Worm (Caenorhabditis elegans): Measurements from ENCODE around the gene C16A11.10.
A peak's percentile ranks its signal among the peaks of the same experiment; 100 is the strongest.

The C16A11.10 gene

DNA sequence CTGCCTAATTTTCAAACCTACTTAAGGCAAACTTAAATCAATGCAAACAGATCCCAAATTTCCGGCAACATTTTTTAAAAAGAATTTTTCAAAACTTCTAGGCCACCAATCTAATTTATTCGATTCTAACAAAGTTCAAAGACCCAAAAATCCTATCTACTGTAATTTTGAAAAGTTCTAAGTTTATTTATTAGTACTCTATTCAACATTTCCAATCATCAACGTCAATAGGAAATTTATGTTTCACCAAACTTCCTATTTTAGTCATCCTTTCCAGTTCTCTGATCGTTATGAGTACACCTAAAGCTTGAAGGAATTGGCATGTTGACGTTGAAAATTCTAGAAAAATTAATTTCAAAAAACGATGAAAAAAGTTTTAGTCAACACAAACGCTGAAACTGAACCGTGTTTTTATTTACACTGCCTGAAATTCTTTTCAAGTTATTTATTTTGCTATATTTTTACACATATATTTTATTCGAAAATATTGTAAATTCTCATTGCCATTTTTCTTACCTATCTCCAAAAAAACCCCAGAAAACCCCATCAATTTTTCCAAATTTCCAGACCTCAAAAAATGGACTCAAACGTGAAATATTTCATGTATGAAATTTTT is 44.6 kb downstream of the C16A11.10 start, which contains the start of gene npr-42:
Gene npr-42, plus strand, starts transcription at position 566 of the 616 bp plus-strand sequence.
- TF ChIP-seq F13C5.2 (tag; optimal IDR thresholded peaks at IDR 0.05) (no peak), tra-4 (tag; optimal IDR thresholded peaks at IDR 0.05) (no peak), scrt-1 (GFP tag; IDR thresholded peaks at IDR 0.05) (no peak), B0310.2 (tag; optimal IDR thresholded peaks at IDR 0.05) (no peak), sea-1 (GFP tag; conservative IDR thresholded peaks at IDR 0.05) (no peak), ama-1 (optimal IDR thresholded peaks at IDR 0.05) (no peak), ets-7 (tag; optimal IDR thresholded peaks at IDR 0.05) (no peak), hnd-1 (tag; optimal IDR thresholded peaks at IDR 0.05) (no peak), tbx-37 (GFP tag; conservative IDR thresholded peaks at IDR 0.05) (no peak), pes-1 (GFP tag; IDR thresholded peaks at IDR 0.05) (no peak), hmg-4 (GFP tag; optimal IDR thresholded peaks at IDR 0.05) (no peak), ceh-36 (tag; optimal IDR thresholded peaks at IDR 0.05) (no peak), tbx-11 (GFP tag; IDR thresholded peaks at IDR 0.05) (no peak), flt-1 (GFP tag; IDR thresholded peaks at IDR 0.05) (no peak), aly-1 (tag; optimal IDR thresholded peaks at IDR 0.05) (no peak), ceh-13 (GFP tag; optimal IDR thresholded peaks at IDR 0.05) (no peak), hmbx-1 (tag; optimal IDR thresholded peaks at IDR 0.05) (no peak)

DNA sequence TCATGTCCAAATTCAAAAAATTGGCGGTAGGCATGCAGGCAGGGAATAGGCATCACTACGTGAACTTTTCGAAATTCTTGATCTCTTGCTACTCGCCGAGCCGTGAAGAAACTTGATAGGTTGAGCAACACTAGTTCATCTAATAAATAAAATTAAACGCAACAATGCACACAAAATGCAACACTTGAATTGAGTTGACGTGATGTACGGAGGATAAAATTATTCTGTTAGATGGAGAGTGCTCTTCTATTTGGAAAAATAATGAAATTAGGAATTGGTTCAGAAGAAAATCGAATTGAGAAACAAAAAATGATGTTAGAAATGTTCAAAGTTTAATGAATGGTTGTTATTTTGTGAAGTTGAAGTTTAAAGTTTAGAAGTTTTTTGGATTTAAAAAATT is 45.7 kb downstream of the C16A11.10 start:
- TF ChIP-seq B0310.2 (tag; optimal IDR thresholded peaks at IDR 0.05) = no peak
- no peak for TF ChIP-seq F13C5.2 (tag; optimal IDR thresholded peaks at IDR 0.05)
- TF ChIP-seq ets-7 (tag; optimal IDR thresholded peaks at IDR 0.05) = no peak
- no peak for TF ChIP-seq scrt-1 (GFP tag; IDR thresholded peaks at IDR 0.05)
- TF ChIP-seq hnd-1 (tag; optimal IDR thresholded peaks at IDR 0.05) = no peak

DNA sequence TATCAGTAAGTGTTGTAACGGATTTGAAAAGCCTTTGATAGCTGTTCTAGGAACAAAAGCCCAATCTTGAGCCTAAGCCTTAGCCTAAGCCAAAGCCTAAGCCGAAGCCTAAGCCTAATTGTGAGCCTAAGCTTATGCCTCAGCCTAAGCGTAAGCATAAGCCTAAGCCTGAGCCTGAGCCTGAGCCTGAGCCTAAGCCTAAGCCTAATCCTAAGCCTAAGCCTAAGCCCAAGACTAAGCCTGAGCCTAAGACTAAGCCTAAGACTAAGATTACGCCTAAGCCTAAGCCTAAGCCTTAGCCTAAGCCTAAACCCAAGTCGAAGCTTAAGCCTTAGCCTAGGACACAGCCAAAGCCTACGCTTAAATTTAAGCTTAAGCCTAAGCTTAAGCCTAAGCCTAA is 46.5 kb downstream of the C16A11.10 start:
- no peak for TF ChIP-seq aly-1 (tag; optimal IDR thresholded peaks at IDR 0.05)
- peak; percentile 93 for TF ChIP-seq ceh-36 (tag; optimal IDR thresholded peaks at IDR 0.05)

DNA sequence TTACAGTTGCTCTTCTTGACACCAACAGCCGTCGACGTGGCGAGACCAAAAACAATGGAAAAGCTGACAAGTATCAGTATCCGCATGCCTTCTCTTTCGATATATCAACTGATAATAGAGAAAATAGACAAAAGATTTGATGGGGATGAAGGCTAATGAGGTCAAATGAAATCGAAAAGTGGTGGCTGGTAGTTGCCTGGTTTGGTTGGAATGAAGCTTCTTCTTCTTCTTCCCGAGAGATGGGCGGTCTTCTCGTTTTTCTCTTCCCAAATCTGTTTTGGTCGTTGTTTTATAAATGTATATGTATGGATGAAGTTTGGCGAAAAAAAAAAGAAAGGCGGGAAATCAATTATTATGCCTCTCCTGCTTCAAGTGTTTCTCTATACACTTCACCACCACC is 50.6 kb downstream of the C16A11.10 start, which contains the start of gene C01F1.5:
Gene C01F1.5, minus strand, starts transcription at position 103 of the 400 bp plus-strand sequence.
- TF ChIP-seq ets-7 (tag; optimal IDR thresholded peaks at IDR 0.05) (no peak), hnd-1 (tag; optimal IDR thresholded peaks at IDR 0.05) (no peak), ama-1 (optimal IDR thresholded peaks at IDR 0.05) (no peak), flt-1 (GFP tag; IDR thresholded peaks at IDR 0.05) (no peak), sea-1 (GFP tag; conservative IDR thresholded peaks at IDR 0.05) (no peak), ceh-13 (GFP tag; optimal IDR thresholded peaks at IDR 0.05) (no peak), B0310.2 (tag; optimal IDR thresholded peaks at IDR 0.05) (no peak), aly-1 (tag; optimal IDR thresholded peaks at IDR 0.05) (no peak), tbx-11 (GFP tag; IDR thresholded peaks at IDR 0.05) (no peak), F13C5.2 (tag; optimal IDR thresholded peaks at IDR 0.05) (no peak), scrt-1 (GFP tag; IDR thresholded peaks at IDR 0.05) (no peak), tra-4 (tag; optimal IDR thresholded peaks at IDR 0.05) (no peak)

All from whole organism, early embryonic.